ENCODE assay signal across 5 worm cellular contexts in the genomic region with DNA sequence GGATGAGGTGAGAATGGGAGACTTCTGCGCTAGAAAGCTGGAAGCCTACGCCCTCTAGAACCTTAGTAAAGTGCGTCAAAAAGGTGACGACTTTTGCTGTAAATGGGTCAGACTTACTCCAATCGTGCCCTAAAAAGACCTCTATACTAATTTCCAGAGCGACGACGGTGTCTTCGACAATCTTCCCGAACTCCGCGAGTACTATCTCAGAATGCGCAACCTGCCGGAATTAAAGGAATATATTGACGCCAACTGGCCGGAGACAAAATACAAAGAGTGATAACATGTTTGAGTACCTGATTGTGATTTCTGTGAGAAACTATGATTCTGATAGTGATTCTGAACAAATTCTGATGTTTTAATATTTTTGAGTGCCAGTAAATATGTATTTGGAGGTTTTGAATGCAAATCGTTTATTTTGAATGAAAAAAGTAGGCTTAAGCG.
TF ChIP-seq lines count a peak whose summit lies in the region.

No protein-coding gene starts in this region.

TF ChIP-seq in whole organism, L1 larva, 84 proteins besides CTCF, POLR2A, EP300 and RAD21 (continues in another document):
- TF ChIP-seq C16A3.4 (tag; optimal IDR thresholded peaks at IDR 0.05; lab: Kevin White, UChicago) = peak; percentile 14
- peak; percentile 53; the same call in 1 of the 2 replicates for TF ChIP-seq grh-1 (GFP tag; IDR thresholded peaks at IDR 0.05; lab: Robert Waterston, UW)
- TF ChIP-seq snu-23 (GFP tag; optimal IDR thresholded peaks at IDR 0.05; lab: Kevin White, UChicago) = peak; percentile 36
- TF ChIP-seq fos-1 (tag; optimal IDR thresholded peaks at IDR 0.05; lab: Kevin White, UChicago) = peak; percentile 13
- no peak for TF ChIP-seq aha-1 (tag; optimal IDR thresholded peaks at IDR 0.05; lab: Kevin White, UChicago)
- TF ChIP-seq lin-35 (GFP tag; optimal IDR thresholded peaks at IDR 0.05; lab: Kevin White, UChicago) = no peak
- TF ChIP-seq mep-1 (tag; optimal IDR thresholded peaks at IDR 0.05; lab: Kevin White, UChicago) = no peak
- no peak for TF ChIP-seq ceh-63 (GFP tag; optimal IDR thresholded peaks at IDR 0.05; lab: Kevin White, UChicago)
- peak; percentile 88 for TF ChIP-seq nhr-85 (tag; lab: Kevin White, UChicago)
- no peak for TF ChIP-seq snpc-4 (tag; optimal IDR thresholded peaks at IDR 0.05; lab: Kevin White, UChicago)
- peak; percentile 36 for TF ChIP-seq nhr-90 (tag; optimal IDR thresholded peaks at IDR 0.05; lab: Kevin White, UChicago; ENCODE audit: poor library complexity)
- TF ChIP-seq lin-39 (tag; optimal IDR thresholded peaks at IDR 0.05; lab: Kevin White, UChicago) = no peak
- no peak for TF ChIP-seq ets-5 (GFP tag; IDR thresholded peaks at IDR 0.05; lab: Robert Waterston, UW)
- peak; percentile 23 to 31 for TF ChIP-seq lsy-2 (tag; optimal IDR thresholded peaks at IDR 0.05; lab: Kevin White, UChicago)
- peak; percentile 28 for TF ChIP-seq xbp-1 (tag; optimal IDR thresholded peaks at IDR 0.05; lab: Kevin White, UChicago)
- no peak for TF ChIP-seq efl-3 (GFP tag; optimal IDR thresholded peaks at IDR 0.05; lab: Kevin White, UChicago)
- peak; percentile 5 for TF ChIP-seq rnt-1 (tag; optimal IDR thresholded peaks at IDR 0.05; lab: Kevin White, UChicago)

TF ChIP-seq in whole organism, L2 larva, 48 proteins besides CTCF, POLR2A, EP300 and RAD21 (continues in another document):
- TF ChIP-seq nhr-25 (tag; optimal IDR thresholded peaks at IDR 0.05; lab: Kevin White, UChicago) (no peak), sma-3 (GFP tag; optimal IDR thresholded peaks at IDR 0.05; lab: Kevin White, UChicago) (peak; percentile 78), nhr-11 (tag; optimal IDR thresholded peaks at IDR 0.05; lab: Kevin White, UChicago) (no peak), ama-1 (optimal IDR thresholded peaks at IDR 0.05; lab: Kevin White, UChicago) (peak; percentile 80), dmd-4 (tag; optimal IDR thresholded peaks at IDR 0.05; lab: Kevin White, UChicago) (no peak), ztf-11 (tag; optimal IDR thresholded peaks at IDR 0.05; lab: Kevin White, UChicago) (no peak), Y55F3AM.14 (GFP tag; optimal IDR thresholded peaks at IDR 0.05; lab: Kevin White, UChicago) (no peak), ZK546.5 (tag; optimal IDR thresholded peaks at IDR 0.05; lab: Kevin White, UChicago) (no peak), crh-2 (tag; optimal IDR thresholded peaks at IDR 0.05; lab: Kevin White, UChicago) (peak; percentile 19), nhr-77 (tag; optimal IDR thresholded peaks at IDR 0.05; lab: Kevin White, UChicago) (no peak), nhr-129 (tag; optimal IDR thresholded peaks at IDR 0.05; lab: Kevin White, UChicago) (no peak), sma-9 (GFP tag; optimal IDR thresholded peaks at IDR 0.05; lab: Kevin White, UChicago) (peak; percentile 13), sma-9 (tag; optimal IDR thresholded peaks at IDR 0.05; lab: Kevin White, UChicago) (no peak), sem-4 (tag; optimal IDR thresholded peaks at IDR 0.05; lab: Kevin White, UChicago) (no peak), peb-1 (tag; optimal IDR thresholded peaks at IDR 0.05; lab: Kevin White, UChicago) (no peak), gmeb-1 (tag; optimal IDR thresholded peaks at IDR 0.05; lab: Kevin White, UChicago) (no peak), nhr-237 (tag; optimal IDR thresholded peaks at IDR 0.05; lab: Kevin White, UChicago) (no peak), ztf-4 (tag; optimal IDR thresholded peaks at IDR 0.05; lab: Kevin White, UChicago) (no peak), unc-39 (tag; optimal IDR thresholded peaks at IDR 0.05; lab: Kevin White, UChicago) (no peak)

TF ChIP-seq in whole organism, L3 larva, 47 proteins besides CTCF, POLR2A, EP300 and RAD21:
- no peak for TF ChIP-seq daf-12 (tag; optimal IDR thresholded peaks at IDR 0.05; lab: Kevin White, UChicago)
- no peak for TF ChIP-seq snpc-4 (tag; optimal IDR thresholded peaks at IDR 0.05; lab: Kevin White, UChicago)
- TF ChIP-seq nhr-43 (tag; optimal IDR thresholded peaks at IDR 0.05; lab: Kevin White, UChicago; ENCODE audit: poor library complexity, severe bottlenecking) = peak; percentile 22
- no peak for TF ChIP-seq fos-1 (tag; optimal IDR thresholded peaks at IDR 0.05; lab: Kevin White, UChicago)
- TF ChIP-seq ama-1 (optimal IDR thresholded peaks at IDR 0.05; lab: Kevin White, UChicago) = peak; percentile 82
- peak; percentile 5 for TF ChIP-seq nhr-25 (tag; optimal IDR thresholded peaks at IDR 0.05; lab: Kevin White, UChicago)
- TF ChIP-seq ceh-9 (tag; optimal IDR thresholded peaks at IDR 0.05; lab: Kevin White, UChicago) = no peak
- peak in 1 of 3 experiments; percentile 36 for TF ChIP-seq elt-3 (tag; optimal IDR thresholded peaks at IDR 0.05; lab: Kevin White, UChicago)
- peak; percentile 49 for TF ChIP-seq nhr-23 (tag; optimal IDR thresholded peaks at IDR 0.05; lab: Kevin White, UChicago)
- TF ChIP-seq tbx-2 (tag; optimal IDR thresholded peaks at IDR 0.05; lab: Kevin White, UChicago) = no peak

TF ChIP-seq in whole organism, L4 larva, 104 proteins besides CTCF, POLR2A, EP300 and RAD21 (continues in another document):
- TF ChIP-seq sdz-12 (GFP tag; optimal IDR thresholded peaks at IDR 0.05; lab: Kevin White, UChicago) (no peak), nhr-77 (tag; optimal IDR thresholded peaks at IDR 0.05; lab: Kevin White, UChicago) (peak; percentile 40), lim-7 (GFP tag; IDR thresholded peaks at IDR 0.05; lab: Robert Waterston, UW) (no peak), ama-1 (optimal IDR thresholded peaks at IDR 0.05; lab: Kevin White, UChicago) (peak; percentile 91), mxl-3 (GFP tag; optimal IDR thresholded peaks at IDR 0.05; lab: Kevin White, UChicago) (no peak), nhr-48 (tag; optimal IDR thresholded peaks at IDR 0.05; lab: Kevin White, UChicago) (no peak), unc-62 (GFP tag; optimal IDR thresholded peaks at IDR 0.05 in 1 of 2; lab: Kevin White, UChicago) (peak in 1 of 2 experiments; percentile 92), unc-62 (tag; optimal IDR thresholded peaks at IDR 0.05; lab: Kevin White, UChicago) (no peak), hlh-11 (tag; optimal IDR thresholded peaks at IDR 0.05; lab: Kevin White, UChicago) (no peak), nhr-237 (tag; optimal IDR thresholded peaks at IDR 0.05; lab: Kevin White, UChicago) (no peak), ceh-20 (GFP tag; IDR thresholded peaks at IDR 0.05; lab: Robert Waterston, UW) (no peak), hlh-30 (tag; optimal IDR thresholded peaks at IDR 0.05; lab: Kevin White, UChicago; ENCODE audit: insufficient read depth) (no peak), Y48G9A.11 (GFP tag; IDR thresholded peaks at IDR 0.05; lab: Robert Waterston, UW) (0 out of 2 replicates have a peak, but pooled peaks have one; percentile 12), D1046.2 (GFP tag; IDR thresholded peaks at IDR 0.05; lab: Robert Waterston, UW) (no peak), mdt-29 (GFP tag; IDR thresholded peaks at IDR 0.05; lab: Robert Waterston, UW) (no peak), spr-3 (GFP tag; optimal IDR thresholded peaks at IDR 0.05; lab: Kevin White, UChicago) (no peak), daf-8 (GFP tag; IDR thresholded peaks at IDR 0.05; lab: Robert Waterston, UW) (no peak), unc-39 (tag; optimal IDR thresholded peaks at IDR 0.05; lab: Kevin White, UChicago) (no peak), dmd-6 (GFP tag; IDR thresholded peaks at IDR 0.05; lab: Robert Waterston, UW) (no peak), dmd-8 (GFP tag; IDR thresholded peaks at IDR 0.05; lab: Robert Waterston, UW) (no peak), ceh-44 (GFP tag; IDR thresholded peaks at IDR 0.05; lab: Robert Waterston, UW) (no peak), pqm-1 (tag; optimal IDR thresholded peaks at IDR 0.05; lab: Kevin White, UChicago) (no peak), php-3 (GFP tag; IDR thresholded peaks at IDR 0.05; lab: Robert Waterston, UW) (no peak), zfp-3 (GFP tag; conservative IDR thresholded peaks at IDR 0.05; lab: Robert Waterston, UW) (0 out of 2 replicates have a peak, but pooled peaks have one; percentile 68)

TF ChIP-seq in whole organism, young adult, 124 proteins besides CTCF, POLR2A, EP300 and RAD21:
- TF ChIP-seq B0035.1 (tag; optimal IDR thresholded peaks at IDR 0.05; lab: Kevin White, UChicago) (peak; percentile 7), nhr-90 (tag; optimal IDR thresholded peaks at IDR 0.05; lab: Kevin White, UChicago) (no peak), ama-1 (optimal IDR thresholded peaks at IDR 0.05; lab: Kevin White, UChicago) (peak; percentile 87), ama-1 (GFP tag; optimal IDR thresholded peaks at IDR 0.05; lab: Kevin White, UChicago) (no peak), F57C9.4 (tag; optimal IDR thresholded peaks at IDR 0.05; lab: Kevin White, UChicago) (no peak)
